Worm (Caenorhabditis elegans) whole organism, L2 larva: Measurements from ENCODE around the gene etc-1.

ENCODE experiments used
- R02D3.7 ChIP-seq: fragments of 150-350 bp; optimal IDR thresholded peaks from 2 replicates; lab custom pipeline; 2014; ENCODE audit warnings: missing biosample characterization, missing genetic modification characterization
- egl-27 ChIP-seq: sonication (generic microtip); optimal IDR thresholded peaks from 3 replicates; lab custom pipeline; 2017; ENCODE audit warnings: missing biosample characterization, missing genetic modification reagents, missing genetic modification characterization
- elt-3 ChIP-seq: sonication (generic microtip); optimal IDR thresholded peaks from 2 replicates; lab custom pipeline; 2017; ENCODE audit warnings: missing biosample characterization, missing genetic modification characterization
- gmeb-1 ChIP-seq: fragments of 150-350 bp; optimal IDR thresholded peaks from 2 replicates; lab custom pipeline; 2014; ENCODE audit warnings: missing biosample characterization, missing genetic modification characterization
- lin-13 ChIP-seq: fragments of 150-350 bp; optimal IDR thresholded peaks from 2 replicates; lab custom pipeline; 2014; ENCODE audit warnings: missing biosample characterization, missing genetic modification reagents, missing genetic modification characterization
- lsy-2 ChIP-seq, 2 experiments: fragments of 150-350 bp in 1 of 2; sonication (generic microtip) in 1 of 2; optimal IDR thresholded peaks; 2 replicates each; lab custom pipeline; 2014 to 2017; ENCODE audit warnings: missing biosample characterization in 2 of 2, missing genetic modification characterization in 2 of 2
- mdl-1 ChIP-seq, 2 experiments: fragments of 150-350 bp in 1 of 2; sonication (generic microtip) in 1 of 2; optimal IDR thresholded peaks; 2 replicates each; lab custom pipeline; 2017; ENCODE audit warnings: missing biosample characterization in 2 of 2, missing genetic modification characterization in 2 of 2
- nhr-11 ChIP-seq: fragments of 150-350 bp; optimal IDR thresholded peaks from 2 replicates; lab custom pipeline; 2014; ENCODE audit warnings: missing biosample characterization, missing genetic modification characterization
- nhr-237 ChIP-seq: fragments of 150-350 bp; optimal IDR thresholded peaks from 2 replicates; lab custom pipeline; 2014; ENCODE audit warnings: missing biosample characterization, missing genetic modification characterization
- unc-55 ChIP-seq: fragments of 150-350 bp; sonication (generic microtip); optimal IDR thresholded peaks from 3 replicates; lab custom pipeline; 2014; ENCODE audit warnings: missing biosample characterization, missing genetic modification reagents, missing genetic modification characterization
- unc-62 ChIP-seq: fragments of 150-350 bp; optimal IDR thresholded peaks from 2 replicates; lab custom pipeline; 2014; ENCODE audit warnings: missing biosample characterization, missing genetic modification reagents, missing genetic modification characterization

DNA sequence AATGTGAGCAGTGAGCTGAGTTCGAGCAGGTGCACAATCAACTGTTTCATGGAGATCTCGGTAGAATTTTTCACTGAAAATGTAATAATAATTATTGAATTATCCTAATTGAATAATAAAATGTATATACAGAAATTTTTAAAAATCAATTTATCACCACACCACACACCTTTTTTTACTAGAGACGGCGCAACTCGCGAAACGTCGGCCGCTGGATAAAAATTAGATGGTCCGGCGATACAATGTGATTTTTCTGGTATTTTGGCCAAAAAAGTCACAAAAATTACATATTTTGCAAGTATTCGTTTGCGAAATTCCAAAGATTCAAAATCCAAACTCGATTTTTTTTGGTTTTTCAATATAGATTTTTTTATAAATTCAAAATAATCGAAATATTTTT lies 6.2 kb downstream of the etc-1 start:
- TF ChIP-seq lin-13 (GFP tag; lab: Kevin White, UChicago) (no peak), egl-27 (tag; lab: Kevin White, UChicago) (no peak), nhr-237 (tag; lab: Kevin White, UChicago) (no peak), gmeb-1 (tag; lab: Kevin White, UChicago) (no peak), nhr-11 (tag; lab: Kevin White, UChicago) (no peak), lsy-2 (tag; optimal IDR thresholded peaks at IDR 0.05; lab: Kevin White, UChicago) (no peak), mdl-1 (tag; optimal IDR thresholded peaks at IDR 0.05; lab: Kevin White, UChicago) (no peak), elt-3 (tag; lab: Kevin White, UChicago) (no peak), R02D3.7 (no peak), unc-55 (GFP tag; lab: Kevin White, UChicago) (no peak), unc-62 (GFP tag; lab: Kevin White, UChicago) (no peak)
